Fruit fly (Drosophila melanogaster) whole organism, embryonic: Measurements from ENCODE around the gene CG44838.

Experiments
- BtbVII ChIP-seq: fragments of 200-800 bp; sonication (Bioruptor generic); optimal IDR thresholded peaks from 3 replicates; lab custom pipeline; 2017; ENCODE audit warnings: missing biosample characterization, mild to moderate bottlenecking, missing genetic modification characterization
- CG10979 ChIP-seq: fragments of 200-800 bp; sonication (Bioruptor generic); optimal IDR thresholded peaks from 2 replicates; lab custom pipeline; 2018; ENCODE audit warnings: missing biosample characterization, mild to moderate bottlenecking, missing genetic modification characterization, moderate library complexity
- CG11085 ChIP-seq: fragments of 200-800 bp; sonication (Bioruptor generic); IDR thresholded peaks from 2 replicates; pipeline ENCODE4 v1.3.6; 2022; ENCODE audit warnings: missing biosample characterization, missing genetic modification characterization
- CG11504 ChIP-seq: fragments of 200-800 bp; sonication (Bioruptor generic); optimal IDR thresholded peaks from 3 replicates; lab custom pipeline; 2019; ENCODE audit warnings: missing biosample characterization, mild to moderate bottlenecking, missing genetic modification characterization, moderate library complexity
- CG12071 ChIP-seq: fragments of 200-800 bp; sonication (Bioruptor generic); optimal IDR thresholded peaks from 3 replicates; lab custom pipeline; 2018; ENCODE audit warnings: missing biosample characterization, mild to moderate bottlenecking, missing genetic modification characterization
- CG14965 ChIP-seq: fragments of 200-800 bp; sonication (Bioruptor generic); optimal IDR thresholded peaks from 2 replicates; lab custom pipeline; 2016; ENCODE audit warnings: missing biosample characterization, missing genetic modification characterization, borderline replicate concordance
- CG15011 ChIP-seq: fragments of 200-800 bp; sonication (Bioruptor generic); optimal IDR thresholded peaks from 3 replicates; lab custom pipeline; 2018; ENCODE audit warnings: missing biosample characterization, mild to moderate bottlenecking, missing genetic modification characterization
- CG17359 ChIP-seq: fragments of 200-800 bp; sonication (Bioruptor generic); optimal IDR thresholded peaks from 3 replicates; lab custom pipeline; 2018; ENCODE audit warnings: missing biosample characterization, mild to moderate bottlenecking, missing genetic modification characterization, moderate library complexity
- CG17612 ChIP-seq: fragments of 200-800 bp; sonication (Bioruptor generic); IDR thresholded peaks from 2 replicates; pipeline ENCODE4 v1.3.6; 2022; ENCODE audit warnings: missing biosample characterization, missing genetic modification characterization
- CG18262 ChIP-seq: fragments of 200-800 bp; optimal IDR thresholded peaks from 3 replicates; lab custom pipeline; 2019; ENCODE audit warnings: missing biosample characterization, mild to moderate bottlenecking, missing genetic modification characterization, moderate library complexity
- CG31224 ChIP-seq: fragments of 200-800 bp; sonication (Bioruptor generic); IDR thresholded peaks from 2 replicates; pipeline ENCODE4 v1.3.6; 2022; ENCODE audit warnings: missing biosample characterization, missing genetic modification characterization
- CG31441 ChIP-seq: fragments of 200-800 bp; sonication (Bioruptor generic); IDR thresholded peaks from 2 replicates; pipeline ENCODE4 v1.3.6; 2022; ENCODE audit warnings: missing biosample characterization, missing genetic modification characterization
- CG43689 ChIP-seq: fragments of 200-800 bp; sonication (Bioruptor generic); IDR thresholded peaks from 2 replicates; pipeline ENCODE4 v1.3.6; 2022; ENCODE audit warnings: missing biosample characterization, missing genetic modification characterization
- CG7372 ChIP-seq: fragments of 200-800 bp; sonication (Bioruptor generic); IDR thresholded peaks from 2 replicates; pipeline ENCODE4 v1.3.6; 2022; ENCODE audit warnings: missing biosample characterization, missing genetic modification characterization
- CG9727 ChIP-seq: fragments of 200-800 bp; sonication (Bioruptor generic); optimal IDR thresholded peaks from 3 replicates; lab custom pipeline; 2017; ENCODE audit warnings: missing biosample characterization, mild to moderate bottlenecking, missing genetic modification characterization
- Dp ChIP-seq: fragments of 200-800 bp; sonication (Bioruptor generic); optimal IDR thresholded peaks from 2 replicates; lab custom pipeline; 2018; ENCODE audit warnings: missing biosample characterization, mild to moderate bottlenecking, missing genetic modification characterization, moderate library complexity
- Ets65A ChIP-seq: fragments of 200-800 bp; sonication (Bioruptor generic); peaks from one replicate; lab custom pipeline; 2016; ENCODE audit warnings: missing biosample characterization, missing genetic modification characterization
- Hand ChIP-seq: fragments of 200-800 bp; sonication (Bioruptor generic); optimal IDR thresholded peaks from 2 replicates; lab custom pipeline; 2017; ENCODE audit warnings: mild to moderate bottlenecking, missing biosample characterization, missing genetic modification reagents, missing genetic modification characterization
- Hr51 ChIP-seq, 2 experiments: fragments of 200-800 bp; sonication (Bioruptor generic); optimal IDR thresholded peaks; 2 replicates in 1 of 2; 3 replicates in 1 of 2; lab custom pipeline; 2016 to 2018; ENCODE audit warnings: missing biosample characterization in 2 of 2, missing genetic modification characterization in 2 of 2, mild to moderate bottlenecking in 1 of 2, moderate library complexity in 1 of 2
- Mad ChIP-seq: fragments of 200-800 bp; sonication (Bioruptor generic); optimal IDR thresholded peaks from 2 replicates; lab custom pipeline; 2016; ENCODE audit warnings: missing biosample characterization, missing genetic modification characterization
- Max ChIP-seq: fragments of 200-800 bp; sonication (Bioruptor generic); optimal IDR thresholded peaks from 2 replicates; lab custom pipeline; 2016; ENCODE audit warnings: missing biosample characterization, mild to moderate bottlenecking, missing genetic modification characterization
- NfI ChIP-seq: fragments of 200-800 bp; sonication (Bioruptor generic); optimal IDR thresholded peaks from 3 replicates; lab custom pipeline; 2018; ENCODE audit warnings: missing biosample characterization, mild to moderate bottlenecking, missing genetic modification characterization, moderate library complexity
- Optix ChIP-seq: fragments of 200-800 bp; sonication (Bioruptor generic); IDR thresholded peaks from 3 replicates; pipeline ENCODE4 v1.3.6; 2022; ENCODE audit warnings: missing biosample characterization, missing genetic modification characterization
- Poxn ChIP-seq: fragments of 200-800 bp; sonication (Bioruptor generic); IDR thresholded peaks from 2 replicates; pipeline ENCODE4 v1.3.6; 2022; ENCODE audit warnings: missing biosample characterization, missing genetic modification characterization
- Taf1 ChIP-seq: fragments of 200-800 bp; sonication (Bioruptor generic); IDR thresholded peaks from 2 replicates; pipeline ENCODE4 v1.3.6; 2022; ENCODE audit warnings: missing biosample characterization, missing genetic modification characterization
- YL-1 ChIP-seq: fragments of 200-800 bp; sonication (Bioruptor generic); optimal IDR thresholded peaks from 3 replicates; lab custom pipeline; 2017; ENCODE audit warnings: missing biosample characterization, mild to moderate bottlenecking, missing genetic modification characterization
- amos ChIP-seq: fragments of 200-800 bp; sonication (Bioruptor generic); IDR thresholded peaks from 2 replicates; pipeline ENCODE4 v1.3.6; 2022; ENCODE audit warnings: missing biosample characterization, missing genetic modification characterization; ENCODE audit not compliant: partially characterized antibody
- ci ChIP-seq: fragments of 200-800 bp; sonication (Bioruptor generic); IDR thresholded peaks from 3 replicates; pipeline ENCODE4 v1.3.6; 2022; ENCODE audit warnings: missing biosample characterization, missing genetic modification characterization
- crc ChIP-seq: fragments of 200-800 bp; sonication (Bioruptor generic); optimal IDR thresholded peaks from 2 replicates; lab custom pipeline; 2016; ENCODE audit warnings: missing biosample characterization, missing genetic modification characterization
- emc ChIP-seq: fragments of 200-800 bp; sonication (Bioruptor generic); optimal IDR thresholded peaks from 2 replicates; lab custom pipeline; 2016; ENCODE audit warnings: missing biosample characterization, missing genetic modification characterization
- exex ChIP-seq: fragments of 200-800 bp; sonication (Bioruptor generic); optimal IDR thresholded peaks from 4 replicates; lab custom pipeline; 2018; ENCODE audit warnings: missing biosample characterization, mild to moderate bottlenecking, missing genetic modification characterization, moderate library complexity
- fd96Cb ChIP-seq: fragments of 200-800 bp; sonication (Bioruptor generic); optimal IDR thresholded peaks from 2 replicates; lab custom pipeline; 2018; ENCODE audit warnings: missing biosample characterization, mild to moderate bottlenecking, missing genetic modification characterization, moderate library complexity
- ftz-f1 ChIP-seq: fragments of 200-800 bp; sonication (Bioruptor generic); optimal IDR thresholded peaks from 2 replicates; lab custom pipeline; 2016; ENCODE audit warnings: missing biosample characterization, missing genetic modification characterization
- h ChIP-seq: fragments of >200 bp; optimal IDR thresholded peaks from 2 replicates; lab custom pipeline; 2017
- ham ChIP-seq: fragments of 200-800 bp; sonication (Bioruptor generic); IDR thresholded peaks from 2 replicates; pipeline ENCODE4 v1.3.6; 2022; ENCODE audit warnings: missing biosample characterization, missing genetic modification characterization
- hth ChIP-seq: fragments of >200 bp; optimal IDR thresholded peaks from 2 replicates; lab custom pipeline; 2017; ENCODE audit warnings: inconsistent platforms
- inv ChIP-seq: fragments of 200-800 bp; sonication (Bioruptor generic); IDR thresholded peaks from 2 replicates; pipeline ENCODE4 v1.3.6; 2022; ENCODE audit warnings: missing biosample characterization, missing genetic modification characterization; ENCODE audit not compliant: partially characterized antibody
- jumu ChIP-seq: fragments of 200-800 bp; sonication (Bioruptor generic); optimal IDR thresholded peaks from 3 replicates; lab custom pipeline; 2016; ENCODE audit warnings: missing biosample characterization, missing genetic modification characterization
- klu ChIP-seq: fragments of 200-800 bp; sonication (Bioruptor generic); IDR thresholded peaks from 2 replicates; pipeline ENCODE4 v1.3.6; 2022; ENCODE audit warnings: missing biosample characterization, missing genetic modification characterization
- lbe ChIP-seq: fragments of 200-800 bp; sonication (Bioruptor generic); optimal IDR thresholded peaks from 2 replicates; lab custom pipeline; 2016; ENCODE audit warnings: missing biosample characterization, mild to moderate bottlenecking, missing genetic modification characterization
- oc ChIP-seq: fragments of 200-800 bp; sonication (Bioruptor generic); optimal IDR thresholded peaks from 2 replicates; lab custom pipeline; 2018; ENCODE audit warnings: missing biosample characterization, mild to moderate bottlenecking, missing genetic modification characterization, moderate library complexity
- odd ChIP-seq: fragments of 200-800 bp; sonication (Bioruptor generic); optimal IDR thresholded peaks from 2 replicates; lab custom pipeline; 2017; ENCODE audit warnings: missing biosample characterization, mild to moderate bottlenecking, missing genetic modification characterization
- org-1 ChIP-seq: fragments of 200-800 bp; sonication (Bioruptor generic); optimal IDR thresholded peaks from 2 replicates; lab custom pipeline; 2017; ENCODE audit warnings: missing biosample characterization, missing genetic modification characterization
- ranshi ChIP-seq: fragments of 200-800 bp; sonication (Bioruptor generic); IDR thresholded peaks from 2 replicates; pipeline ENCODE4 v1.3.6; 2022; ENCODE audit warnings: missing biosample characterization, missing genetic modification characterization
- ro ChIP-seq: fragments of 200-800 bp; sonication (Bioruptor generic); IDR thresholded peaks from 2 replicates; pipeline ENCODE4 v1.3.6; 2022; ENCODE audit warnings: missing biosample characterization, missing genetic modification characterization
- seq ChIP-seq: fragments of 200-800 bp; sonication (Bioruptor generic); IDR thresholded peaks from 2 replicates; pipeline ENCODE4 v1.3.6; 2022; ENCODE audit warnings: missing biosample characterization, missing genetic modification characterization
- slou ChIP-seq: fragments of 200-800 bp; sonication (Bioruptor generic); optimal IDR thresholded peaks from 3 replicates; lab custom pipeline; 2016; ENCODE audit warnings: missing biosample characterization, missing genetic modification characterization
- ssp ChIP-seq: fragments of 200-800 bp; sonication (Bioruptor generic); IDR thresholded peaks from 2 replicates; pipeline ENCODE4 v1.3.6; 2022; ENCODE audit warnings: missing biosample characterization, missing genetic modification characterization
- trh ChIP-seq: fragments of 200-800 bp; sonication (Bioruptor generic); optimal IDR thresholded peaks from 2 replicates; lab custom pipeline; 2016; ENCODE audit warnings: missing biosample characterization, missing genetic modification characterization
- twi ChIP-seq: fragments of 200-800 bp; optimal IDR thresholded peaks from 2 replicates; lab custom pipeline; 2019; ENCODE audit warnings: missing biosample characterization, mild to moderate bottlenecking, missing genetic modification characterization, moderate library complexity
- unc-4 ChIP-seq: fragments of 200-800 bp; sonication (Bioruptor generic); IDR thresholded peaks from 2 replicates; pipeline ENCODE4 v1.3.6; 2022; ENCODE audit warnings: missing biosample characterization, missing genetic modification characterization; ENCODE audit not compliant: partially characterized antibody

The CG44838 gene

DNA sequence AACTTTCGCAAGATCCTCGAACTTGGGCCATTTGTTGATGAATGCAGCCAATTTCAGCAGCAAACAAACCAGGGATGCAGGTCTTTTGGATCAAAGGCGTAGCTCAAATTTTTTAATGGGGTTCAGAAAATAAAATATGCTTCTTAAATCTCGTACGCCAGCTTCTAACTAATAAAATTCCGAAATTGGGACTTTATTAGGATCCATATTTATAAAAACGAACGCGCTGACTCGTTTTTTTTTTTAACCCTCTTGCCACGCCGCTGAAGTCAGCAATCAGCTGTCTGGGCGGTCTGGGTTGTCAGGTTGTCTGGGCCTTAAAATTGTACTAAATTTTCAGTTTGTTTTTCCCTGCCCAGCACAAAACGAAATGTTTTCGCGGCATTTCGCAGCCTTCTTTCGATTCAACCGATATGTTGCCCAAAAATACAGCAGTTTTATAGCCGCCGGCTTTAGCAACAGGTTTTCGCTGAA lies 3.2 kb upstream of the CG44838 start, which contains the start of gene CG3437 (continued):
- TF ChIP-seq CG18262 (peak; percentile 96), CG12071 (GFP tag; lab: Kevin White, UChicago) (peak; percentile 99), lbe (GFP tag; lab: Kevin White, UChicago) (peak; percentile 97), slou (peak; percentile 95), amos (GFP tag; lab: Robert Waterston, UW) (peak; percentile 44; the same call in 1 of the 2 replicates), CG31441 (GFP tag; lab: Robert Waterston, UW) (peak; percentile 98), seq (GFP tag; lab: Robert Waterston, UW) (peak; percentile 99), CG11085 (GFP tag; lab: Robert Waterston, UW) (peak; percentile 99), ssp (GFP tag; lab: Robert Waterston, UW) (peak; percentile 95), CG14965 (GFP tag; lab: Kevin White, UChicago) (peak; percentile 82), Max (GFP tag; lab: Kevin White, UChicago) (peak; percentile 97), h (lab: Kevin White, UChicago) (no peak), CG15011 (GFP tag; lab: Kevin White, UChicago) (peak; percentile 98), oc (tag; lab: Kevin White, UChicago) (peak; percentile 98), Optix (peak; percentile 99), ro (GFP tag; lab: Robert Waterston, UW) (peak; percentile 98), CG9727 (GFP tag; lab: Kevin White, UChicago) (peak; percentile 98), Poxn (GFP tag; lab: Robert Waterston, UW) (peak; percentile 96), fd96Cb (tag; lab: Kevin White, UChicago) (peak; percentile 99), ftz-f1 (GFP tag; lab: Kevin White, UChicago) (peak; percentile 88), emc (GFP tag; lab: Kevin White, UChicago) (peak; percentile 97), Taf1 (GFP tag; lab: Robert Waterston, UW) (peak; percentile 97), org-1 (peak; percentile 98), trh (GFP tag; lab: Kevin White, UChicago) (peak; percentile 93), NfI (GFP tag; lab: Kevin White, UChicago) (peak; percentile 99), inv (GFP tag; lab: Robert Waterston, UW) (0 out of 2 replicates have a peak, but pooled peaks have one; percentile 21), Mad (GFP tag; lab: Kevin White, UChicago) (peak; percentile 98), CG10979 (tag; lab: Kevin White, UChicago) (peak; percentile 99), hth (no peak), ci (GFP tag; lab: Robert Waterston, UW) (peak; percentile 100), YL-1 (peak; percentile 98), CG7372 (peak; percentile 99), jumu (GFP tag; lab: Kevin White, UChicago) (peak; percentile 99), exex (peak; percentile 93), ham (GFP tag; lab: Robert Waterston, UW) (peak; percentile 97), odd (GFP tag; lab: Kevin White, UChicago) (peak; percentile 98), twi (peak; percentile 93), CG31224 (GFP tag; lab: Robert Waterston, UW) (peak; percentile 97), unc-4 (GFP tag; lab: Robert Waterston, UW) (0 out of 2 replicates have a peak, but pooled peaks have one; percentile 30), Hand (peak; percentile 97), CG43689 (peak; percentile 97), BtbVII (peak; percentile 98), CG17359 (tag; lab: Kevin White, UChicago) (peak; percentile 99), ranshi (peak; percentile 99), Hr51 (GFP tag; optimal IDR thresholded peaks at IDR 0.05; lab: Kevin White, UChicago) (peak; percentile 97 to 98), Dp (GFP tag; lab: Kevin White, UChicago) (peak; percentile 40), klu (GFP tag; lab: Robert Waterston, UW) (peak; percentile 98), crc (GFP tag; lab: Kevin White, UChicago) (peak; percentile 95), CG11504 (tag; lab: Kevin White, UChicago) (peak; percentile 98), Ets65A (GFP tag; lab: Kevin White, UChicago) (peak; percentile 100), CG17612 (GFP tag; lab: Robert Waterston, UW) (peak; percentile 98)
